Fruit fly (Drosophila melanogaster): Measurements from ENCODE around the gene Egfrap.

Gene Egfrap

dm6 chr3L:5954942-5955341 is 4.5 kb upstream of the Egfrap start:
- 0 out of 3 replicates have a peak, but pooled peaks have one; percentile 15 for TF ChIP-seq CG6163 (GFP tag; IDR thresholded peaks at IDR 0.05)
- no peak for TF ChIP-seq Sox102F (GFP tag; optimal IDR thresholded peaks at IDR 0.05)
- TF ChIP-seq dsx (GFP tag; optimal IDR thresholded peaks at IDR 0.05; ENCODE audit: poor library complexity, severe bottlenecking), result peak; percentile 72
- no peak for TF ChIP-seq Eip78C (GFP tag)
- TF ChIP-seq CG3919 (GFP tag; optimal IDR thresholded peaks at IDR 0.05), result peak; percentile 52

DNA sequence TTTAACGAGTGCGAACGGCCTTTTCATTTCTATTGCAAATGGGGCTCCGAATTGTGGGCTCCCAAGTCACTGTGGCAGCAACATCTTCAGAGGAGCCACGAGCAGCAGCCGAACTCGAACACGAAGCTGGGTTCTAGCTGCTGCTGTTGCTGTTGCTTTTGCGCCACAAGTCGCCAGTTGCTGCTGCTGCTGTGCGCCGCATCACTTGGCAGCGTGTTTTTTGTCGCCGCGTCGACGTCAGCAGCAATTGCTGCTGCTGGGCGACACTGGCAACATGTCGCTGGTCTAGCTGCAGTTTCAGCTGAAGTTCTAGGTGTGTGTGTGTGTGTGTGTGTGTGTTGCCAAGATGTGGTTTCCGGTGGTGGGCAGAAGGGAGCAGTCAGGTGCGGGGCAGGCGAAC is 2.1 kb upstream of the Egfrap start:
- TF ChIP-seq CG1621 (tag; optimal IDR thresholded peaks at IDR 0.05), result peak; percentile 7
- TF ChIP-seq CG6808 (GFP tag; optimal IDR thresholded peaks at IDR 0.05), result peak; percentile 7
- TF ChIP-seq esn (GFP tag; optimal IDR thresholded peaks at IDR 0.05), result no peak
- no peak for TF ChIP-seq net (GFP tag; optimal IDR thresholded peaks at IDR 0.05)
- TF ChIP-seq CG3919 (GFP tag; optimal IDR thresholded peaks at IDR 0.05), result no peak
- no peak for TF ChIP-seq Sox15 (GFP tag; optimal IDR thresholded peaks at IDR 0.05)
- TF ChIP-seq Gug (GFP tag; IDR thresholded peaks at IDR 0.05), result no peak
- peak; percentile 16 for TF ChIP-seq CG9139 (GFP tag; optimal IDR thresholded peaks at IDR 0.05)
- TF ChIP-seq fd85E (GFP tag; optimal IDR thresholded peaks at IDR 0.05), result no peak
- peak; percentile 49 for TF ChIP-seq dsx (GFP tag; optimal IDR thresholded peaks at IDR 0.05; ENCODE audit: poor library complexity, severe bottlenecking)
- no peak for TF ChIP-seq salr (GFP tag; optimal IDR thresholded peaks at IDR 0.05)
- peak in 1 of 2 experiments; percentile 32 for TF ChIP-seq ss (GFP tag; optimal IDR thresholded peaks at IDR 0.05)
- TF ChIP-seq Eip78C (GFP tag), result peak; percentile 15

DNA sequence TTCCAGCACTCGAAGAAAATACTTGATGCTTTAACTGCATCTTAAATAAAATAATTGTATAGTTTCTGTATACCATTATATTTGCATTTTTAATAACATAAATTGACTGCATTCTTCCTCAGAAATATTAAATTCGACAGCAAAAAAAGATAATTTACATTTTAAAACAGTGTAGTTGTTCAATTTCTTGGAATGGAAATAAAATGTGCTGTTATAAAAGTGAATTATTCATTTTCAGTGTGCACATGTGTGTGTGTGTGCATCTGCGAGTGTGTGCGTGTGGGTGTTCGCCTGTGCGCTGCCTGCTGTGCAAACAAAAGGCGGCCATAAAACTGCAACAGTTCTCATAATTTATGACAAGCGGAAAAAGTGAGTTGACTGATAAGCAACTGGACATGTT is 1.7 kb upstream of the Egfrap start:
- peak; percentile 11 for TF ChIP-seq Sox14 (GFP tag; optimal IDR thresholded peaks at IDR 0.05)
- TF ChIP-seq Eip93F (GFP tag; optimal IDR thresholded peaks at IDR 0.05), result no peak
- no peak for TF ChIP-seq CG34406 (GFP tag; optimal IDR thresholded peaks at IDR 0.05)
- TF ChIP-seq Hr4 (GFP tag; optimal IDR thresholded peaks at IDR 0.05), result peak; percentile 48
- peak; percentile 4 for TF ChIP-seq fkh (GFP tag; optimal IDR thresholded peaks at IDR 0.05)
- peak; percentile 64 for TF ChIP-seq Ets96B (tag; optimal IDR thresholded peaks at IDR 0.05)
- no peak for TF ChIP-seq spab (GFP tag; optimal IDR thresholded peaks at IDR 0.05)
- TF ChIP-seq CG11294 (GFP tag; IDR thresholded peaks at IDR 0.05), result no peak
- TF ChIP-seq vri (GFP tag; optimal IDR thresholded peaks at IDR 0.05), result no peak
- peak; percentile 48 for TF ChIP-seq CG3919 (GFP tag; optimal IDR thresholded peaks at IDR 0.05)
- TF ChIP-seq CG32006 (GFP tag; optimal IDR thresholded peaks at IDR 0.05), result peak; percentile 65
- peak; percentile 42 for TF ChIP-seq svp (GFP tag)
- TF ChIP-seq CG8119 (GFP tag; IDR thresholded peaks at IDR 0.05), result peak; percentile 68; the same call in 2 of the 3 replicates
- no peak for TF ChIP-seq CG11762 (GFP tag; optimal IDR thresholded peaks at IDR 0.05; ENCODE audit: insufficient read depth)
- peak; percentile 65 for TF ChIP-seq CG15336 (GFP tag; IDR thresholded peaks at IDR 0.05)
- TF ChIP-seq Eip75B (GFP tag; optimal IDR thresholded peaks at IDR 0.05), result peak; percentile 50
- peak; percentile 24 for TF ChIP-seq cyc (GFP tag; optimal IDR thresholded peaks at IDR 0.05)
- no peak for TF ChIP-seq CG6808 (GFP tag; optimal IDR thresholded peaks at IDR 0.05)
- peak; percentile 42 for TF ChIP-seq CG6792 (GFP tag; optimal IDR thresholded peaks at IDR 0.05)
- peak; percentile 14 for TF ChIP-seq CG10669 (GFP tag; optimal IDR thresholded peaks at IDR 0.05)
- peak; percentile 49 for TF ChIP-seq Lpt (GFP tag; optimal IDR thresholded peaks at IDR 0.05)
- peak; percentile 55 for TF ChIP-seq CG10631 (GFP tag; optimal IDR thresholded peaks at IDR 0.05)
- TF ChIP-seq net (GFP tag; optimal IDR thresholded peaks at IDR 0.05), result peak; percentile 15
- peak; percentile 36 for TF ChIP-seq CG3032 (tag; optimal IDR thresholded peaks at IDR 0.05)
- TF ChIP-seq acj6 (GFP tag; optimal IDR thresholded peaks at IDR 0.05), result peak; percentile 18
- TF ChIP-seq achi (GFP tag; optimal IDR thresholded peaks at IDR 0.05), result peak; percentile 27
- peak; percentile 86 for TF ChIP-seq Eip78C (GFP tag)
- TF ChIP-seq topi (GFP tag; optimal IDR thresholded peaks at IDR 0.05), result peak; percentile 26
- peak; percentile 43; the same call in 1 of the 3 replicates for TF ChIP-seq eg (GFP tag; IDR thresholded peaks at IDR 0.05)
- peak; percentile 34 for TF ChIP-seq Met (GFP tag; optimal IDR thresholded peaks at IDR 0.05)
- peak; percentile 5 for TF ChIP-seq pdm3 (GFP tag; optimal IDR thresholded peaks at IDR 0.05)
- peak; percentile 47 for TF ChIP-seq CG6163 (GFP tag; IDR thresholded peaks at IDR 0.05)
- TF ChIP-seq salr (GFP tag; optimal IDR thresholded peaks at IDR 0.05), result peak in 1 of 2 experiments; percentile 62
- TF ChIP-seq lz (GFP tag; optimal IDR thresholded peaks at IDR 0.05), result peak; percentile 14
- TF ChIP-seq OdsH (GFP tag; optimal IDR thresholded peaks at IDR 0.05), result peak; percentile 40
- no peak for TF ChIP-seq Smox (GFP tag; optimal IDR thresholded peaks at IDR 0.05)
- TF ChIP-seq esn (GFP tag; optimal IDR thresholded peaks at IDR 0.05), result peak; percentile 40

Data from whole organism, prepupa.